Worm (Caenorhabditis elegans) whole organism, young adult: ENCODE measurements around the gene C13F10.6.

Experiments
- B0035.1 ChIP-seq: sonication (generic microtip); optimal IDR thresholded peaks from 2 replicates; lab custom pipeline; 2016; ENCODE audit warnings: missing genetic modification characterization, mild to moderate bottlenecking, missing compliant biosample characterization, missing genotype, missing genetic modification reagents
- F22D6.2 ChIP-seq: sonication (generic microtip); optimal IDR thresholded peaks from 2 replicates; lab custom pipeline; 2016; ENCODE audit warnings: mild to moderate bottlenecking, missing genetic modification characterization, missing compliant biosample characterization
- F39B2.1 ChIP-seq: fragments of 200-800 bp; sonication (Bioruptor generic); IDR thresholded peaks from 2 replicates; pipeline ENCODE4 v1.3.6; 2022; ENCODE audit warnings: missing genetic modification reagents, missing genetic modification characterization, missing compliant biosample characterization
- F49E8.2 ChIP-seq: sonication (generic microtip); optimal IDR thresholded peaks from 3 replicates; lab custom pipeline; 2017; ENCODE audit warnings: missing genetic modification characterization, mild to moderate bottlenecking, missing compliant biosample characterization, antibody characterized with exemption, moderate library complexity; ENCODE audit not compliant: insufficient read depth
- K12H6.12 ChIP-seq: fragments of 200-800 bp; sonication (Bioruptor generic); optimal IDR thresholded peaks from 2 replicates; lab custom pipeline; 2018; ENCODE audit warnings: mild to moderate bottlenecking, missing genetic modification characterization, missing compliant biosample characterization
- T07F8.4 ChIP-seq: sonication (generic microtip); optimal IDR thresholded peaks from 2 replicates; lab custom pipeline; 2016; ENCODE audit warnings: mild to moderate bottlenecking, missing genetic modification characterization, moderate library complexity, missing compliant biosample characterization
- T26A5.8 ChIP-seq: sonication (generic microtip); optimal IDR thresholded peaks from 2 replicates; lab custom pipeline; 2016; ENCODE audit warnings: missing genetic modification characterization, missing compliant biosample characterization
- Y53F4B.3 ChIP-seq: fragments of 200-800 bp; sonication (Bioruptor generic); IDR thresholded peaks from 2 replicates; pipeline ENCODE4 v1.3.6; 2022; ENCODE audit warnings: missing genetic modification reagents, missing genetic modification characterization, missing compliant biosample characterization
- Y67H2A.10 ChIP-seq: fragments of 200-800 bp; sonication (Bioruptor generic); conservative IDR thresholded peaks from 2 replicates; pipeline ENCODE4 v1.3.6; 2022; ENCODE audit warnings: missing genetic modification reagents, missing genetic modification characterization, missing compliant biosample characterization
- Y95B8A.8 ChIP-seq: fragments of 200-800 bp; sonication (Bioruptor generic); IDR thresholded peaks from 2 replicates; pipeline ENCODE4 v1.3.6; 2022; ENCODE audit warnings: missing genetic modification reagents, missing genetic modification characterization, missing compliant biosample characterization
- akir-1 ChIP-seq: fragments of 200-800 bp; sonication (Bioruptor generic); optimal IDR thresholded peaks from 2 replicates; lab custom pipeline; 2018; ENCODE audit warnings: mild to moderate bottlenecking, missing genetic modification characterization, moderate library complexity, missing compliant biosample characterization
- ama-1 ChIP-seq, 3 experiments: fragments of 150-350 bp in 1 of 3; sonication (generic microtip) in 2 of 3; optimal IDR thresholded peaks; 2 replicates each; lab custom pipeline; 2014 to 2018; ENCODE audit warnings: missing biosample characterization in 2 of 3, missing genetic modification characterization in 2 of 3, missing genetic modification reagents in 2 of 3
- aptf-2 ChIP-seq: fragments of 200-800 bp; sonication (Bioruptor generic); conservative IDR thresholded peaks from 2 replicates; pipeline ENCODE4 v1.3.6; 2022; ENCODE audit warnings: missing genetic modification reagents, missing genetic modification characterization, missing compliant biosample characterization
- attf-6 ChIP-seq: fragments of 200-800 bp; sonication (Bioruptor generic); IDR thresholded peaks from 2 replicates; pipeline ENCODE4 v1.3.6; 2022; ENCODE audit warnings: missing genetic modification reagents, missing genetic modification characterization, missing compliant biosample characterization
- bed-1 ChIP-seq: fragments of 200-800 bp; sonication (Bioruptor generic); IDR thresholded peaks from 2 replicates; pipeline ENCODE4 v1.3.6; 2022; ENCODE audit warnings: missing genetic modification reagents, missing genetic modification characterization, missing compliant biosample characterization
- ceh-27 ChIP-seq: fragments of 200-800 bp; sonication (Bioruptor generic); optimal IDR thresholded peaks from 2 replicates; lab custom pipeline; 2018; ENCODE audit warnings: mild to moderate bottlenecking, missing genetic modification characterization, moderate library complexity, missing compliant biosample characterization
- ceh-58 ChIP-seq: fragments of 200-800 bp; sonication (Bioruptor generic); IDR thresholded peaks from 2 replicates; pipeline ENCODE4 v1.3.6; 2022; ENCODE audit warnings: missing genetic modification characterization, missing compliant biosample characterization
- ceh-91 ChIP-seq: fragments of 200-800 bp; sonication (Bioruptor generic); IDR thresholded peaks from 2 replicates; pipeline ENCODE4 v1.3.6; 2022; ENCODE audit warnings: missing genetic modification reagents, missing genetic modification characterization, missing compliant biosample characterization
- die-1 ChIP-seq: sonication (generic microtip); optimal IDR thresholded peaks from 2 replicates; lab custom pipeline; 2016; ENCODE audit warnings: missing genotype, mild to moderate bottlenecking, missing genetic modification characterization, missing compliant biosample characterization
- dox-1 ChIP-seq: fragments of 200-800 bp; sonication (Bioruptor generic); IDR thresholded peaks from 2 replicates; pipeline ENCODE4 v1.3.6; 2022; ENCODE audit warnings: missing genetic modification reagents, missing genetic modification characterization, missing compliant biosample characterization
- dpl-1 ChIP-seq: fragments of 150-350 bp; optimal IDR thresholded peaks from 2 replicates; lab custom pipeline; 2014; ENCODE audit warnings: missing biosample characterization, missing genetic modification reagents, missing genetic modification characterization
- egl-18 ChIP-seq: fragments of 200-800 bp; sonication (Bioruptor generic); IDR thresholded peaks from 2 replicates; pipeline ENCODE4 v1.3.6; 2022; ENCODE audit warnings: missing genetic modification reagents, missing genetic modification characterization, missing compliant biosample characterization
- egrh-3 ChIP-seq: fragments of 200-800 bp; sonication (Bioruptor generic); IDR thresholded peaks from 2 replicates; pipeline ENCODE4 v1.3.6; 2022; ENCODE audit warnings: missing genetic modification reagents, missing genetic modification characterization, missing compliant biosample characterization
- ets-4 ChIP-seq: fragments of 200-800 bp; sonication (Bioruptor generic); optimal IDR thresholded peaks from 2 replicates; lab custom pipeline; 2018; ENCODE audit warnings: mild to moderate bottlenecking, missing genetic modification characterization, missing compliant biosample characterization
- hlh-26 ChIP-seq: fragments of 200-800 bp; sonication (Bioruptor generic); conservative IDR thresholded peaks from 2 replicates; pipeline ENCODE4 v1.3.6; 2022; ENCODE audit warnings: missing genetic modification reagents, missing genetic modification characterization, missing compliant biosample characterization
- lin-40 ChIP-seq: sonication (generic microtip); optimal IDR thresholded peaks from 2 replicates; lab custom pipeline; 2016; ENCODE audit warnings: missing genetic modification characterization, mild to moderate bottlenecking, missing compliant biosample characterization, missing genotype, missing genetic modification reagents
- lin-54 ChIP-seq: fragments of 200-800 bp; sonication (Bioruptor generic); optimal IDR thresholded peaks from 2 replicates; lab custom pipeline; 2018; ENCODE audit warnings: mild to moderate bottlenecking, missing genetic modification characterization, missing compliant biosample characterization
- lir-1 ChIP-seq: fragments of 200-800 bp; sonication (Bioruptor generic); conservative IDR thresholded peaks from 2 replicates; pipeline ENCODE4 v1.3.6; 2022; ENCODE audit warnings: missing genetic modification reagents, missing genetic modification characterization, missing compliant biosample characterization
- madf-3 ChIP-seq: fragments of 200-800 bp; sonication (Bioruptor generic); IDR thresholded peaks from 2 replicates; pipeline ENCODE4 v1.3.6; 2022; ENCODE audit warnings: missing genetic modification reagents, missing genetic modification characterization, missing compliant biosample characterization
- madf-6 ChIP-seq: fragments of 200-800 bp; sonication (Bioruptor generic); IDR thresholded peaks from 2 replicates; pipeline ENCODE4 v1.3.6; 2022; ENCODE audit warnings: missing genetic modification reagents, missing genetic modification characterization, missing compliant biosample characterization
- mcd-1 ChIP-seq: fragments of 200-800 bp; sonication (Bioruptor generic); IDR thresholded peaks from 2 replicates; pipeline ENCODE4 v1.3.6; 2022; ENCODE audit warnings: missing genetic modification reagents, missing genetic modification characterization, missing compliant biosample characterization
- mel-28 ChIP-seq: sonication (generic microtip); optimal IDR thresholded peaks from 2 replicates; lab custom pipeline; 2016; ENCODE audit warnings: borderline replicate concordance, mild to moderate bottlenecking, missing genetic modification characterization, missing compliant biosample characterization
- mxl-1 ChIP-seq: sonication (generic microtip); optimal IDR thresholded peaks from 2 replicates; lab custom pipeline; 2016; ENCODE audit warnings: missing genetic modification characterization, missing compliant biosample characterization
- nfya-1 ChIP-seq: sonication (generic microtip); optimal IDR thresholded peaks from 2 replicates; lab custom pipeline; 2017; ENCODE audit warnings: antibody characterized with exemption, missing compliant biosample characterization, missing genetic modification characterization, borderline replicate concordance; ENCODE audit not compliant: insufficient read depth
- nfya-2 ChIP-seq: fragments of 200-800 bp; sonication (Bioruptor generic); IDR thresholded peaks from 2 replicates; pipeline ENCODE4 v1.3.6; 2022; ENCODE audit warnings: missing genetic modification reagents, missing genetic modification characterization, missing compliant biosample characterization
- nhr-179 ChIP-seq: sonication (generic microtip); optimal IDR thresholded peaks from 2 replicates; lab custom pipeline; 2016; ENCODE audit warnings: mild to moderate bottlenecking, missing genetic modification characterization, missing compliant biosample characterization
- nhr-80 ChIP-seq: sonication (generic microtip); optimal IDR thresholded peaks from 2 replicates; lab custom pipeline; 2016; ENCODE audit warnings: missing genetic modification characterization, missing compliant biosample characterization
- nhr-90 ChIP-seq: sonication (generic microtip); optimal IDR thresholded peaks from 2 replicates; lab custom pipeline; 2016; ENCODE audit warnings: missing genotype, mild to moderate bottlenecking, missing genetic modification characterization, missing compliant biosample characterization
- pha-4 ChIP-seq: fragments of 150-350 bp; sonication (generic microtip); optimal IDR thresholded peaks from 2 replicates; lab custom pipeline; 2014; ENCODE audit warnings: missing biosample characterization, missing genetic modification reagents, missing genetic modification characterization
- snpc-1.3 ChIP-seq: sonication (generic microtip); optimal IDR thresholded peaks from 2 replicates; lab custom pipeline; 2017; ENCODE audit warnings: missing genetic modification characterization, mild to moderate bottlenecking, missing compliant biosample characterization, antibody characterized with exemption, moderate library complexity, missing genotype, missing genetic modification reagents; ENCODE audit not compliant: insufficient read depth
- somi-1 ChIP-seq: fragments of 200-800 bp; sonication (Bioruptor generic); optimal IDR thresholded peaks from 2 replicates; lab custom pipeline; 2018; ENCODE audit warnings: mild to moderate bottlenecking, missing genetic modification characterization, missing compliant biosample characterization
- xnd-1 ChIP-seq: sonication (generic microtip); optimal IDR thresholded peaks from 2 replicates; lab custom pipeline; 2016; ENCODE audit warnings: missing genotype, missing genetic modification reagents, missing genetic modification characterization, missing compliant biosample characterization
- ztf-18 ChIP-seq: sonication (generic microtip); optimal IDR thresholded peaks from 2 replicates; lab custom pipeline; 2016; ENCODE audit warnings: missing genotype, mild to moderate bottlenecking, missing genetic modification characterization, missing compliant biosample characterization
- ztf-25 ChIP-seq: fragments of 200-800 bp; sonication (Bioruptor generic); IDR thresholded peaks from 2 replicates; pipeline ENCODE4 v1.3.6; 2022; ENCODE audit warnings: missing genetic modification reagents, missing genetic modification characterization, missing compliant biosample characterization

Gene C13F10.6

DNA sequence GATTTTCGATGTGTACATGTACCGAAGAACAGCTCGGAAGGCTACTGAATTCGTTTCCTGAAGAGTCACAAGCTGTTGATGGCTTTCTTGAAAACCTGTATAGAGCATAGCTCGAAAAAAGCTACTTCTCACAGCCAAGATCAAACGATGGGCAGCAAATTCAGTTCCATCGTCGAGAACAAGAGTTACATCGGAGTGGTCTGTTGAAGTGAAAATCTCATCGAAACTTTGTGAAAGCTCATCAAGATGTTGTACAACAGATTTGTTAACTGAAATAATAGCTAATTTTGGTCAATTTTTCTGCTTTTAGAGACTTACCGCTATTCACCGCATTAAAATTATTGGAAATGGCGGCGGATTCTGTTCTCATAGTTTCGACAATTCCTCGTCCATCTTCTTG, 15.9 kb upstream of the C13F10.6 start:
- no peak for TF ChIP-seq F39B2.1 (GFP tag; lab: Robert Waterston, UW)
- TF ChIP-seq ztf-25 (GFP tag; lab: Robert Waterston, UW), result no peak
- no peak for TF ChIP-seq madf-3 (GFP tag; lab: Robert Waterston, UW)
- TF ChIP-seq nhr-80 (tag; lab: Kevin White, UChicago), result no peak
- no peak for TF ChIP-seq Y53F4B.3 (GFP tag; lab: Robert Waterston, UW)

DNA sequence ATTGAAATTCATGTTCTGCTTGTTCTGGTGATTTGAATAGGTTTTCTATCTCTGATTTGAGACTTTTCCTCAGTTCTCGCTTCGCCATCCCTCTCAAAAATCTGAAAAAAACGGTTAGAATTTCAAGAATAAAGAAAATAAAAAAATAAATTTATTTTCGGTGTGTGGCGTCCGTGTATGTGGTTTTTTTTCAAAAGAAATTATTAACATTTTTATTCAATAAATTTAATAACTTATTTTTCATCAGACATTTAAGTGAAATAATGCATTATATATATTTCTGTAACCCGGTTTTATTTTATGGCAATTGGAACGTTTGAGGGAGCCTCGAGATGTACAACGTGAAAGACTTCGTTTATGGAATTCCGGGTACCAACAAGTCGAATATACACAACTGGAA, 13.9 kb upstream of the C13F10.6 start, which contains the start of gene C05C8.5:
C05C8.5 (minus strand) TSS at position 101 of the 400 bp plus-strand sequence.
- TF ChIP-seq ztf-25 (GFP tag; lab: Robert Waterston, UW) (no peak), Y67H2A.10 (GFP tag; lab: Robert Waterston, UW) (no peak), nfya-2 (GFP tag; lab: Robert Waterston, UW) (no peak), madf-6 (no peak), lin-54 (GFP tag; lab: Kevin White, UChicago) (no peak), nhr-179 (tag; lab: Kevin White, UChicago) (no peak), ztf-18 (tag; lab: Kevin White, UChicago) (no peak), F22D6.2 (tag; lab: Kevin White, UChicago) (no peak), die-1 (tag; lab: Kevin White, UChicago) (no peak), ceh-91 (no peak), lin-40 (no peak), egl-18 (GFP tag; lab: Robert Waterston, UW) (no peak), ceh-27 (no peak), attf-6 (GFP tag; lab: Robert Waterston, UW) (no peak), mcd-1 (GFP tag; lab: Robert Waterston, UW) (no peak), bed-1 (GFP tag; lab: Robert Waterston, UW) (no peak), dpl-1 (GFP tag; lab: Kevin White, UChicago) (no peak), T07F8.4 (tag; lab: Kevin White, UChicago) (no peak)

DNA sequence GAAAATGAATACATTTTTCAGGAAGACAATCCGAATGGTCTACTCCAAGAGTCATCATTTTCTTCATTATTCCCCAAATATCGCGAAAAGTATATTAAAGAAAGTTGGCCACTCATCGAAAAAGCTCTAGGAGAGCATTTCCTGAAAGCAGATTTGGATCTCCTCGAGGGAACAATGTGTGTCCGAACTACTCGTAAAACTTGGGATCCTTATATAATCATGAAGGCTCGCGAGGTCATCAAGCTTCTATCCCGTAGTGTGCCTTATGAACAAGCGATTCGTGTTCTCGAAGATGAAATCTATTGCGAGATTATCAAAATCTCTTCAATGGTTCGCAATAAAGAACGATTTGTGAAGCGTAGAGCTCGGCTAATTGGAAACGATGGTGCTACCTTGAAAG, 10.7 kb upstream of the C13F10.6 start:
- TF ChIP-seq ets-4 (GFP tag; lab: Kevin White, UChicago) (no peak), mxl-1 (tag; lab: Kevin White, UChicago) (no peak), bed-1 (GFP tag; lab: Robert Waterston, UW) (no peak)

DNA sequence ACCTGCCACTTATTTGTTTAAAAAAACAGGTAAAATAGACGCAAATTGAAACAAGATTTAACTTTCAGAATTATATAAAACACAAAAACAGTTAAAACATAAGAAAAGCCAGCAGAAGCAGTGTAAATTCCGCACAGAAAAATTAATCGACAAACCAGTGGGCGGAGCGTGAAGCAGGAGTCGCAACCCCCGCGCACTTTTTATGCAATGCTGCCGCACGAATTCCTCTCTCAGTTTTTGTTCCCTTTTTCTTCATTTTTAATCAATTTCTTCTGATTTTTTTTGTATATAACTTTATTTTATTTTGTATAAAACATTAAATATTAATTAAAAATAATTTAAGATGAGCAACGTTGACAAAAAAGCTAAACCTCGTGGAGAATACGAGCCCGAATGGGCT, 10.0 kb upstream of the C13F10.6 start, which contains the start of the genes gei-6 and krr-1:
gei-6 (minus strand) TSS at position 2 of the 400 bp plus-strand sequence.
krr-1 (plus strand) TSS at position 344 of the 400 bp plus-strand sequence.
- TF ChIP-seq dox-1 (GFP tag; lab: Robert Waterston, UW) (no peak), nhr-90 (no peak), hlh-26 (GFP tag; lab: Robert Waterston, UW) (no peak), F49E8.2 (peak; percentile 8), aptf-2 (GFP tag; lab: Robert Waterston, UW) (no peak), T07F8.4 (tag; lab: Kevin White, UChicago) (no peak), pha-4 (no peak), Y95B8A.8 (GFP tag; lab: Robert Waterston, UW) (no peak), Y53F4B.3 (GFP tag; lab: Robert Waterston, UW) (no peak), K12H6.12 (tag; lab: Kevin White, UChicago) (no peak), somi-1 (GFP tag; lab: Kevin White, UChicago) (no peak), egrh-3 (GFP tag; lab: Robert Waterston, UW) (0 out of 2 replicates have a peak, but pooled peaks have one; percentile 34), snpc-1.3 (tag; lab: Kevin White, UChicago) (peak; percentile 55), nfya-1 (no peak), akir-1 (GFP tag; lab: Kevin White, UChicago) (no peak), B0035.1 (tag; lab: Kevin White, UChicago) (no peak), madf-3 (GFP tag; lab: Robert Waterston, UW) (no peak), T26A5.8 (tag; lab: Kevin White, UChicago) (no peak), mel-28 (tag; lab: Kevin White, UChicago) (no peak), ceh-58 (GFP tag; lab: Robert Waterston, UW) (no peak), xnd-1 (tag; lab: Kevin White, UChicago) (no peak), ama-1 (optimal IDR thresholded peaks at IDR 0.05; lab: Kevin White, UChicago) (no peak), ama-1 (GFP tag; optimal IDR thresholded peaks at IDR 0.05; lab: Kevin White, UChicago) (no peak), lir-1 (GFP tag; lab: Robert Waterston, UW) (no peak)
